Worm (Caenorhabditis elegans): ENCODE data around the gene E04D5.4.

Gene E04D5.4

DNA sequence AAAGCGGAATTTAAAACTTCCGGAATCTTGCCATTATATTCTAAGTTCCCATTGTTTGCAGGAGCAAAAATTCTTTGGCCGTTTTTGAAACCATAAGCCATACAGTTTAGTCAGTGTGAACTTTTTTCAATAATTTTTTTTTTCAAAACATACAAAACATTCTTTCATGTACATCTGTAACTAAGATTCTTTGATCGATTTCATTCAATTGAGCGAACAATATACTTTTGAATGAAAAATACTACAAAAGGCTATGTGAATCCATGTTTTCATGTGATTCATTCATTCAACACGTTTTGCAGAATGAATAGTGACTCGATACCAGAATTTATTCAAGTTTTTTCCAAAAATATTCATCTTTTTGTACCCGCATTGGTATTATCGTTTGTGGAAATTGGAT is 46.7 kb downstream of the E04D5.4 start, which contains the start of gene ZK666.15:
Gene ZK666.15, plus strand, starts transcription at position 301 of the 400 bp plus-strand sequence.
- TF ChIP-seq elt-3 (tag; optimal IDR thresholded peaks at IDR 0.05), result no peak
- no peak for TF ChIP-seq pha-4 (tag; optimal IDR thresholded peaks at IDR 0.05)
- TF ChIP-seq lin-13 (tag; optimal IDR thresholded peaks at IDR 0.05), result no peak
- TF ChIP-seq tbx-8 (GFP tag; optimal IDR thresholded peaks at IDR 0.05), result no peak
- TF ChIP-seq mep-1 (tag; optimal IDR thresholded peaks at IDR 0.05), result no peak
- no peak for TF ChIP-seq ceh-83 (GFP tag; optimal IDR thresholded peaks at IDR 0.05)
- no peak for TF ChIP-seq ceh-39 (tag; optimal IDR thresholded peaks at IDR 0.05)
- no peak for TF ChIP-seq nhr-12 (tag; optimal IDR thresholded peaks at IDR 0.05)
- TF ChIP-seq sem-2 (GFP tag; optimal IDR thresholded peaks at IDR 0.05), result no peak
- no peak for TF ChIP-seq nhr-28 (tag; optimal IDR thresholded peaks at IDR 0.05)
- TF ChIP-seq lin-32 (GFP tag; optimal IDR thresholded peaks at IDR 0.05), result no peak

DNA sequence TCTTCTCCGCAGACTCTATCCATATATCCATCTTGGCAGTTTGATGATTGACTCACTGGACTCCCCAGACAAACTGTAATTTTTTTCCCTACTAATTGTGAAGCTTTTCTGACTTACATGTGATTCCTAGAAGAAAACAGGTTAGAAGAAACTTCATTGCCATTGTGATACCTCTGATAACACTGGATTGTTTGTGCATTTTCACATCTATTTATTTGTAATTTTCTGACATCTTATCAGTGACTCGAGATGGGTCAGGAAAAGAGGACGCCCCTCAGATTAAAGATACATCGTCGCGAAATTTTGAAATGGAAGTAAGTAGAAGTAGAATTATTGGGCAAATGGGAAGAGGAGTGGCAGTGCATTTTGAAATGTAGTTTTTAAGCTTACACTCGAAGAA is 50.3 kb downstream of the E04D5.4 start, which contains the start of gene clec-61:
Gene clec-61, minus strand, starts transcription at position 209 of the 400 bp plus-strand sequence.
- TF ChIP-seq sptf-1 (tag; optimal IDR thresholded peaks at IDR 0.05) (no peak), mls-2 (tag; optimal IDR thresholded peaks at IDR 0.05) (no peak), lin-13 (tag; optimal IDR thresholded peaks at IDR 0.05) (no peak), bed-3 (GFP tag; optimal IDR thresholded peaks at IDR 0.05) (no peak), ceh-43 (GFP tag; optimal IDR thresholded peaks at IDR 0.05) (no peak), lin-32 (GFP tag; optimal IDR thresholded peaks at IDR 0.05) (no peak), nhr-76 (tag; optimal IDR thresholded peaks at IDR 0.05) (no peak), snpc-4 (tag; optimal IDR thresholded peaks at IDR 0.05) (no peak), ztf-11 (tag; optimal IDR thresholded peaks at IDR 0.05) (no peak), cnd-1 (tag; optimal IDR thresholded peaks at IDR 0.05) (no peak), nhr-2 (tag; optimal IDR thresholded peaks at IDR 0.05) (no peak)
